Worm (Caenorhabditis elegans) whole organism, midembryonic: Measurements from ENCODE around the gene mrpl-16.

Experiments used
- T22C8.4 ChIP-seq: fragments of 200-800 bp; sonication (Bioruptor generic); IDR thresholded peaks from 2 replicates; pipeline ENCODE4 v1.3.6; 2022; ENCODE audit warnings: missing genetic modification characterization, missing compliant biosample characterization
- cog-1 ChIP-seq: sonication (generic microtip); optimal IDR thresholded peaks from 2 replicates; lab custom pipeline; 2016; ENCODE audit warnings: missing genetic modification characterization, missing compliant biosample characterization
- flt-1 ChIP-seq: fragments of 200-800 bp; sonication (Bioruptor generic); IDR thresholded peaks from 2 replicates; pipeline ENCODE4 v1.3.6; 2022; ENCODE audit warnings: missing genetic modification characterization, missing compliant biosample characterization
- klf-2 ChIP-seq: fragments of 200-800 bp; sonication (Bioruptor generic); conservative IDR thresholded peaks from 2 replicates; pipeline ENCODE4 v1.3.6; 2022; ENCODE audit warnings: missing genetic modification reagents, missing genetic modification characterization, missing compliant biosample characterization
- med-1 ChIP-seq: sonication (generic microtip); optimal IDR thresholded peaks from 2 replicates; lab custom pipeline; 2017; ENCODE audit warnings: missing genetic modification characterization, mild to moderate bottlenecking, missing compliant biosample characterization, antibody characterized with exemption, missing genetic modification reagents; ENCODE audit not compliant: insufficient read depth
- ref-1 ChIP-seq: fragments of 200-800 bp; sonication (Bioruptor generic); conservative IDR thresholded peaks from 2 replicates; pipeline ENCODE4 v1.3.6; 2022; ENCODE audit warnings: missing genetic modification reagents, missing genetic modification characterization, missing compliant biosample characterization
- ztf-29 ChIP-seq: fragments of 200-800 bp; sonication (Bioruptor generic); IDR thresholded peaks from 2 replicates; pipeline ENCODE4 v1.3.6; 2022; ENCODE audit warnings: missing genetic modification reagents, missing genetic modification characterization, missing compliant biosample characterization

- TF ChIP-seq ztf-29 (GFP tag; lab: Robert Waterston, UW) (no peak), T22C8.4 (GFP tag; lab: Robert Waterston, UW) (no peak), ref-1 (GFP tag; lab: Robert Waterston, UW) (no peak), flt-1 (no peak), cog-1 (no peak), med-1 (GFP tag; lab: Kevin White, UChicago) (no peak), klf-2 (no peak)
Observed at ce11 chrIII:4734056-4734455, 29.9 kb downstream of the mrpl-16 start, which contains the start of gene F17C8.9.
